Worm (Caenorhabditis elegans) whole organism, L1 larva: Measurements from ENCODE around the gene F13B12.1.

Experiments used
- Y116A8C.19 ChIP-seq: sonication (generic microtip); optimal IDR thresholded peaks from 2 replicates; lab custom pipeline; 2016; ENCODE audit warnings: missing compliant biosample characterization, missing genetic modification characterization, borderline replicate concordance
- ceh-82 ChIP-seq, 3 experiments: fragments of 150-350 bp in 1 of 3; sonication (generic microtip) in 2 of 3; optimal IDR thresholded peaks; 2 replicates each; lab custom pipeline; 2014 to 2017; ENCODE audit warnings: missing biosample characterization in 3 of 3, missing genetic modification characterization in 3 of 3
- ceh-90 ChIP-seq: sonication (generic microtip); optimal IDR thresholded peaks from 2 replicates; lab custom pipeline; 2016; ENCODE audit warnings: missing genetic modification characterization, missing compliant biosample characterization
- lin-39 ChIP-seq: fragments of 150-350 bp; optimal IDR thresholded peaks from 2 replicates; lab custom pipeline; 2014; ENCODE audit warnings: missing biosample characterization, missing genetic modification reagents, missing genetic modification characterization
- nhr-28 ChIP-seq: fragments of 150-350 bp; optimal IDR thresholded peaks from 2 replicates; lab custom pipeline; 2014; ENCODE audit warnings: missing biosample characterization, missing genetic modification characterization
- nhr-90 ChIP-seq: sonication (generic microtip); optimal IDR thresholded peaks from 2 replicates; lab custom pipeline; 2016; ENCODE audit warnings: mild to moderate bottlenecking, missing genetic modification characterization, missing compliant biosample characterization; ENCODE audit not compliant: poor library complexity

DNA sequence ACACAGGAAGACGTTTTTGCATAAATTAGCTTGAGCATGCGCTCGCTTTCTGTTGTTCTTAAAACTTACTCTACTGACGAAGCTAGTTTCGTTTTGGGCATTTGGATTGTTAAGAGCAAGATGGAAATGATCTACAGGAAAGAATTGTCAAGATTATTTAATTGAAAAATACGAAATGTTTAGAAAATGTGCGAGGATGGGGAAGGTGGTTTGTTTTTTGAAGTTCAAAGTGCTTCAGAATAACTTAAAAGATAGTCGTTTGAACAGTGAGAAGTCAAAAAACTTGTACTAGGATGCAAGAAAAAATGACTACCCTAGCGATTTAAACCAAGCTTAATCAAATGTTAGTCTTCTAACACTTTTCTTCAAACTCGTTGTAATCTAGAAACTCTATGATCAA, 32.7 kb upstream of the F13B12.1 start, which contains the start of gene srb-17:
- TF ChIP-seq Y116A8C.19 (tag; lab: Kevin White, UChicago) (no peak), nhr-90 (tag; lab: Kevin White, UChicago) (no peak), ceh-82 (tag; optimal IDR thresholded peaks at IDR 0.05; lab: Kevin White, UChicago) (no peak), nhr-28 (tag; lab: Kevin White, UChicago) (no peak), lin-39 (tag; lab: Kevin White, UChicago) (no peak), ceh-90 (tag; lab: Kevin White, UChicago) (no peak)
